Worm (Caenorhabditis elegans): ENCODE measurements around the gene dpy-28.

The dpy-28 gene

DNA sequence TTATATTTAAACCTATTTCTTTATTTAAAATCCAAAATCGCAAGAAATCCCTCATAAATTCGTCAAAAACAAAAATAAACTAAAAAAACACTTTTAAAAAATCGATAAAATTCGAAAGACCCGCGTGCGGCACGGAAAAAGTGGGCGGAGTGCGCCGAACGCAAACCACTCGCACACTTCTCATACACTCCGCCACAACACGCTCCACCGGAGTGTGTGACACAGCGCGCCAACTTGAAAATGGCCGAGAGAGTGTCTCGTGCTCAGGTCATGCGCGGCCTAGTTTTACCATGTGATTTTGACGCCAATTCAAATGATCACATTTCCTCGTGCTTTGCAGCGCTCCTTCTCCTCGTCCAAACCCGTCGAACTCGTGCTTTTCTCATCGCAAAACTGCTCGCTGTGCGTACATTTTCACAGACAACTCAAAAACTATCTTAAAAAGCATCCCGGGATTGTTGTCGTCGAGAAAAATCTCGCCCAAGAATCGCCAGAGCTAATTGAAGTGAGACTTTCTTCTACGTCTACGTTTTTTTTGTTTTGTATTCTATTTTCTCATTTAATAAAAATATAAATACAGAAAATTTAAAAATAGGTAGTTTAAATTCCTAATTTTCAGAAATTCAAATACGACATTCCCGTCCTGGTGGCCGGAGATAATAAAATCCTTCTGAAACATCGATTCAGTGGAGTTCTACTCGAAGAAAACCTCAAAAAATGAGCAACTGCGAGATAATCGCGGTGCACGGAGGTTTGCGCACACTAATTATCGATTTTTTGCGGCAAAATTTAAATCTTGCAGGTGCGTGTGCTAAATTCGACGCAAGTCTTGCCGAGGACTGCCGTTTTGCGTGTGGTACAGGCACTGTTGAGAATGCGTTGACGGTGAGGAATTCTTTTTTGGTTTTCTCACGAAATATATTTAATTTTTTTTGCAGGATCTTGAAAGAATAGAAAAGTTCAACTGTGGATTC is 3.6 kb upstream of the dpy-28 start, which contains the start of gene tasp-1 (continued):
- TF ChIP-seq tlf-1 (GFP tag; optimal IDR thresholded peaks at IDR 0.05), result peak; percentile 100
- peak; percentile 98 for TF ChIP-seq dpff-1 (tag; optimal IDR thresholded peaks at IDR 0.05)
- peak; percentile 93 for TF ChIP-seq ztf-18 (tag; optimal IDR thresholded peaks at IDR 0.05)
- TF ChIP-seq die-1 (tag; optimal IDR thresholded peaks at IDR 0.05), result peak; percentile 98
- peak; percentile 98 for TF ChIP-seq madf-6 (GFP tag; IDR thresholded peaks at IDR 0.05)
- TF ChIP-seq egl-44 (GFP tag; IDR thresholded peaks at IDR 0.05), result peak; percentile 99
- TF ChIP-seq bed-1 (GFP tag; IDR thresholded peaks at IDR 0.05), result peak; percentile 98
- peak; percentile 99 for TF ChIP-seq nhr-90 (tag; optimal IDR thresholded peaks at IDR 0.05)
- peak; percentile 100 for TF ChIP-seq ztf-22 (GFP tag; optimal IDR thresholded peaks at IDR 0.05)
- no peak for TF ChIP-seq nfya-1 (tag; optimal IDR thresholded peaks at IDR 0.05; ENCODE audit: borderline replicate concordance, insufficient read depth)
- peak; percentile 96 for TF ChIP-seq nfya-2 (GFP tag; IDR thresholded peaks at IDR 0.05)
- TF ChIP-seq ceh-91 (GFP tag; IDR thresholded peaks at IDR 0.05), result peak; percentile 99
- TF ChIP-seq tbx-9 (tag; optimal IDR thresholded peaks at IDR 0.05; ENCODE audit: borderline replicate concordance), result peak; percentile 89
- TF ChIP-seq mes-4 (tag; optimal IDR thresholded peaks at IDR 0.05), result peak; percentile 17
- peak; percentile 100 for TF ChIP-seq attf-5 (GFP tag; optimal IDR thresholded peaks at IDR 0.05)
- peak; percentile 85; the same call in 1 of the 2 replicates for TF ChIP-seq F39B2.1 (GFP tag; IDR thresholded peaks at IDR 0.05)
- peak; percentile 84 for TF ChIP-seq tbp1 (GFP tag; optimal IDR thresholded peaks at IDR 0.05)
- peak; percentile 99 for TF ChIP-seq efl-1 (GFP tag; optimal IDR thresholded peaks at IDR 0.05)
- TF ChIP-seq atf-7 (tag; optimal IDR thresholded peaks at IDR 0.05), result peak; percentile 100
- peak; percentile 99 for TF ChIP-seq ZK185.1 (tag; optimal IDR thresholded peaks at IDR 0.05; ENCODE audit: poor library complexity, severe bottlenecking)
- TF ChIP-seq hrde-1 (tag; optimal IDR thresholded peaks at IDR 0.05; ENCODE audit: borderline replicate concordance), result peak; percentile 95
- TF ChIP-seq him-1 (tag; optimal IDR thresholded peaks at IDR 0.05), result peak; percentile 90
- peak; percentile 95 for TF ChIP-seq snpc-3.4 (tag; optimal IDR thresholded peaks at IDR 0.05)
- peak; percentile 96 for TF ChIP-seq T07F8.4 (tag; optimal IDR thresholded peaks at IDR 0.05)
- peak; percentile 89 to 97 for TF ChIP-seq rec-8 (tag; optimal IDR thresholded peaks at IDR 0.05)
- TF ChIP-seq lin-35 (GFP tag; optimal IDR thresholded peaks at IDR 0.05), result peak; percentile 96 to 100 (median 99)
- TF ChIP-seq hmg-20 (GFP tag; IDR thresholded peaks at IDR 0.05), result peak; percentile 95
- peak; percentile 96 for TF ChIP-seq snpc-1.3 (tag; optimal IDR thresholded peaks at IDR 0.05; ENCODE audit: insufficient read depth)
- peak; percentile 100 for TF ChIP-seq zfh-2 (GFP tag; conservative IDR thresholded peaks at IDR 0.05)
- TF ChIP-seq D2030.7 (GFP tag; IDR thresholded peaks at IDR 0.05), result peak; percentile 98
- TF ChIP-seq aptf-2 (GFP tag; conservative IDR thresholded peaks at IDR 0.05), result peak; percentile 94
- peak; percentile 90 for TF ChIP-seq unc-62 (GFP tag; optimal IDR thresholded peaks at IDR 0.05)
- TF ChIP-seq nhr-27 (tag; optimal IDR thresholded peaks at IDR 0.05), result peak; percentile 98
- peak; percentile 99 for TF ChIP-seq F37B4.10 (GFP tag; IDR thresholded peaks at IDR 0.05)
- no peak for TF ChIP-seq F57A8.1 (GFP tag; optimal IDR thresholded peaks at IDR 0.05)
- peak; percentile 99 for TF ChIP-seq ztf-6 (GFP tag; IDR thresholded peaks at IDR 0.05)
- peak; percentile 68 for TF ChIP-seq lsy-27 (tag; optimal IDR thresholded peaks at IDR 0.05; ENCODE audit: borderline replicate concordance, insufficient read depth)
- TF ChIP-seq Y79H2A.3 (GFP tag; conservative IDR thresholded peaks at IDR 0.05), result peak; percentile 100
- no peak for TF ChIP-seq ama-1 (optimal IDR thresholded peaks at IDR 0.05)
- TF ChIP-seq ama-1 (GFP tag; optimal IDR thresholded peaks at IDR 0.05), result peak; percentile 61 to 86
- TF ChIP-seq B0035.1 (tag; optimal IDR thresholded peaks at IDR 0.05), result peak; percentile 97
- TF ChIP-seq Y67H2A.10 (GFP tag; conservative IDR thresholded peaks at IDR 0.05), result peak; percentile 100
- peak; percentile 100 for TF ChIP-seq somi-1 (GFP tag; optimal IDR thresholded peaks at IDR 0.05)
- peak; percentile 93 for TF ChIP-seq hsf-1 (GFP tag; IDR thresholded peaks at IDR 0.05)
- TF ChIP-seq F33H1.4 (GFP tag; IDR thresholded peaks at IDR 0.05), result peak; percentile 94
